Worm (Caenorhabditis elegans) whole organism, L4 larva: ENCODE data around the gene T13A10.1.

ENCODE experiments used
- T26A8.4 ChIP-seq: fragments of 200-800 bp; sonication (Bioruptor generic); IDR thresholded peaks from 2 replicates; pipeline ENCODE4 v1.3.6; 2022; ENCODE audit warnings: missing genetic modification characterization, missing compliant biosample characterization
- ceh-20 ChIP-seq: fragments of 200-800 bp; sonication (Bioruptor generic); IDR thresholded peaks from 2 replicates; pipeline ENCODE4 v1.3.6; 2022; ENCODE audit warnings: missing genetic modification reagents, missing genetic modification characterization, missing compliant biosample characterization
- ces-1 ChIP-seq: fragments of 150-350 bp; sonication (generic microtip); optimal IDR thresholded peaks from 4 replicates; lab custom pipeline; 2014; ENCODE audit warnings: missing biosample characterization, missing genetic modification reagents, missing genetic modification characterization
- egl-27 ChIP-seq: sonication (generic microtip); optimal IDR thresholded peaks from 3 replicates; lab custom pipeline; 2017; ENCODE audit warnings: missing biosample characterization, missing genetic modification reagents, missing genetic modification characterization
- fkh-10 ChIP-seq: fragments of 150-350 bp; optimal IDR thresholded peaks from 2 replicates; lab custom pipeline; 2014; ENCODE audit warnings: missing biosample characterization, missing genetic modification reagents, missing genetic modification characterization
- fos-1 ChIP-seq: fragments of 150-350 bp; optimal IDR thresholded peaks from 2 replicates; lab custom pipeline; 2014; ENCODE audit warnings: missing biosample characterization, missing genetic modification characterization
- lin-13 ChIP-seq: fragments of 150-350 bp; optimal IDR thresholded peaks from 2 replicates; lab custom pipeline; 2014; ENCODE audit warnings: missing biosample characterization, missing genetic modification reagents, missing genetic modification characterization
- nhr-11 ChIP-seq: fragments of 150-350 bp; optimal IDR thresholded peaks from 2 replicates; lab custom pipeline; 2014; ENCODE audit warnings: missing biosample characterization, missing genetic modification characterization
- nhr-28 ChIP-seq: fragments of 150-350 bp; optimal IDR thresholded peaks from 2 replicates; lab custom pipeline; 2014; ENCODE audit warnings: missing biosample characterization, missing genetic modification characterization
- snpc-4 ChIP-seq: fragments of 150-350 bp; optimal IDR thresholded peaks from 2 replicates; lab custom pipeline; 2014; ENCODE audit warnings: missing biosample characterization, missing genetic modification characterization
- unc-62 ChIP-seq, 3 experiments: fragments of 150-350 bp in 1 of 3; sonication (generic microtip); optimal IDR thresholded peaks in 2 of 3; peaks in 1 of 3; 1 replicate in 1 of 3; 2 replicates in 2 of 3; lab custom pipeline; 2014 to 2017; ENCODE audit warnings: missing biosample characterization in 3 of 3, missing genetic modification characterization in 3 of 3, missing genetic modification reagents in 3 of 3, missing genotype in 1 of 3
- zag-1 ChIP-seq: fragments of 150-350 bp; optimal IDR thresholded peaks from 2 replicates; lab custom pipeline; 2014; ENCODE audit warnings: missing biosample characterization, missing genetic modification characterization

DNA sequence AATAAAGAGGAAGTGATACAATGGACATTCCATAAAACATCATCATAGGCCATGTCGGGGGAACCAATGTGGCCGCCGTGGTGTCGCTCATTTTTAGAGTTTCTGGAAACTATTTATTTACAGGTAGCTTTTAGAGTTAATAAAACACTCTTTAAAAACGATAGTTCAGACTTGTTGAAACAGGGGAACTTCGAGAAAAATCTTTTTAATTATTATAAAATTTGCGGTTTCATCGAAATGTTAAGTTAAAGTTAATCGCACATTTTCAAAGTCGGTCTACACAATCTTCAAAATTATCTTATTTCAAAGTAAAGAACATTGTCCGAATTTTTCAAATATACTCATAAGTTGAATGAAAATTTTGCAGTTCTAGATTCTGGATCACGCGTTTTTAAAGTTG is 8.4 kb downstream of the T13A10.1 start, which contains the start of gene ops-1:
- TF ChIP-seq lin-13 (GFP tag; lab: Kevin White, UChicago) (no peak), fos-1 (no peak), zag-1 (tag; lab: Kevin White, UChicago) (no peak), T26A8.4 (no peak), ceh-20 (no peak), ces-1 (GFP tag; lab: Kevin White, UChicago) (no peak), nhr-28 (no peak), nhr-11 (tag; lab: Kevin White, UChicago) (no peak), egl-27 (no peak), snpc-4 (no peak), fkh-10 (GFP tag; lab: Kevin White, UChicago) (no peak), unc-62 (GFP tag; optimal IDR thresholded peaks at IDR 0.05 in 1 of 2; lab: Kevin White, UChicago) (no peak), unc-62 (tag; optimal IDR thresholded peaks at IDR 0.05; lab: Kevin White, UChicago) (no peak)
